Worm (Caenorhabditis elegans) whole organism, young adult: Measurements from ENCODE around the gene gly-6.

Experiments used
- B0019.2 ChIP-seq: fragments of 200-800 bp; sonication (Bioruptor generic); conservative IDR thresholded peaks from 2 replicates; pipeline ENCODE4 v1.3.6; 2022; ENCODE audit warnings: missing genetic modification reagents, missing genetic modification characterization, missing compliant biosample characterization
- B0261.1 ChIP-seq: sonication (generic microtip); optimal IDR thresholded peaks from 2 replicates; lab custom pipeline; 2016; ENCODE audit warnings: mild to moderate bottlenecking, missing genetic modification characterization, moderate library complexity, missing compliant biosample characterization
- C06A6.2 ChIP-seq: fragments of 200-800 bp; sonication (Bioruptor generic); conservative IDR thresholded peaks from 2 replicates; pipeline ENCODE4 v1.3.6; 2022; ENCODE audit warnings: missing genetic modification characterization, missing compliant biosample characterization
- C17E4.6 ChIP-seq: fragments of 200-800 bp; sonication (Bioruptor generic); IDR thresholded peaks from 2 replicates; pipeline ENCODE4 v1.3.6; 2022; ENCODE audit warnings: missing genetic modification reagents, missing genetic modification characterization, missing compliant biosample characterization
- F10E7.11 ChIP-seq: sonication (generic microtip); optimal IDR thresholded peaks from 2 replicates; lab custom pipeline; 2017; ENCODE audit warnings: mild to moderate bottlenecking, missing genetic modification characterization, moderate library complexity, missing compliant biosample characterization
- F22D6.2 ChIP-seq: sonication (generic microtip); optimal IDR thresholded peaks from 2 replicates; lab custom pipeline; 2016; ENCODE audit warnings: mild to moderate bottlenecking, missing genetic modification characterization, missing compliant biosample characterization
- F37B4.10 ChIP-seq: fragments of 200-800 bp; sonication (Bioruptor generic); IDR thresholded peaks from 2 replicates; pipeline ENCODE4 v1.3.6; 2022; ENCODE audit warnings: missing genetic modification characterization, missing compliant biosample characterization
- F49E8.2 ChIP-seq: sonication (generic microtip); optimal IDR thresholded peaks from 3 replicates; lab custom pipeline; 2017; ENCODE audit warnings: missing genetic modification characterization, mild to moderate bottlenecking, missing compliant biosample characterization, antibody characterized with exemption, moderate library complexity; ENCODE audit not compliant: insufficient read depth
- F57A8.1 ChIP-seq: fragments of 200-800 bp; sonication (Bioruptor generic); optimal IDR thresholded peaks from 2 replicates; lab custom pipeline; 2018; ENCODE audit warnings: mild to moderate bottlenecking, missing genetic modification characterization, moderate library complexity, missing compliant biosample characterization
- F57C9.4 ChIP-seq: sonication (generic microtip); optimal IDR thresholded peaks from 2 replicates; lab custom pipeline; 2017; ENCODE audit warnings: mild to moderate bottlenecking, missing genetic modification characterization, missing compliant biosample characterization
- K11D2.4 ChIP-seq: fragments of 200-800 bp; sonication (Bioruptor generic); IDR thresholded peaks from 2 replicates; pipeline ENCODE4 v1.3.6; 2022; ENCODE audit warnings: missing genetic modification reagents, missing genetic modification characterization, missing compliant biosample characterization
- K12H6.12 ChIP-seq: fragments of 200-800 bp; sonication (Bioruptor generic); optimal IDR thresholded peaks from 2 replicates; lab custom pipeline; 2018; ENCODE audit warnings: mild to moderate bottlenecking, missing genetic modification characterization, missing compliant biosample characterization
- atf-7 ChIP-seq: sonication (generic microtip); optimal IDR thresholded peaks from 2 replicates; lab custom pipeline; 2017; ENCODE audit warnings: mild to moderate bottlenecking, missing genetic modification characterization, missing compliant biosample characterization
- attf-3 ChIP-seq: fragments of 200-800 bp; sonication (Bioruptor generic); conservative IDR thresholded peaks from 2 replicates; pipeline ENCODE4 v1.3.6; 2022; ENCODE audit warnings: missing genetic modification reagents, missing genetic modification characterization, missing compliant biosample characterization
- attf-6 ChIP-seq: fragments of 200-800 bp; sonication (Bioruptor generic); IDR thresholded peaks from 2 replicates; pipeline ENCODE4 v1.3.6; 2022; ENCODE audit warnings: missing genetic modification reagents, missing genetic modification characterization, missing compliant biosample characterization
- cebp-1 ChIP-seq, 2 experiments: fragments of 200-800 bp in 1 of 2; sonication (Bioruptor generic) in 1 of 2; sonication (generic microtip) in 1 of 2; IDR thresholded peaks in 1 of 2; optimal IDR thresholded peaks in 1 of 2; 2 replicates each; pipeline versions ENCODE4 v1.3.6 to Lab custom; 2017 to 2022; ENCODE audit warnings: missing compliant biosample characterization in 2 of 2, missing genetic modification characterization in 2 of 2, mild to moderate bottlenecking in 1 of 2, missing genetic modification reagents in 1 of 2, moderate library complexity in 1 of 2
- cebp-2 ChIP-seq: fragments of 200-800 bp; sonication (Bioruptor generic); IDR thresholded peaks from 2 replicates; pipeline ENCODE4 v1.3.6; 2022; ENCODE audit warnings: missing genetic modification characterization, missing compliant biosample characterization
- ceh-27 ChIP-seq: fragments of 200-800 bp; sonication (Bioruptor generic); optimal IDR thresholded peaks from 2 replicates; lab custom pipeline; 2018; ENCODE audit warnings: mild to moderate bottlenecking, missing genetic modification characterization, moderate library complexity, missing compliant biosample characterization
- dox-1 ChIP-seq: fragments of 200-800 bp; sonication (Bioruptor generic); IDR thresholded peaks from 2 replicates; pipeline ENCODE4 v1.3.6; 2022; ENCODE audit warnings: missing genetic modification reagents, missing genetic modification characterization, missing compliant biosample characterization
- ekl-4 ChIP-seq: fragments of 200-800 bp; sonication (Bioruptor generic); IDR thresholded peaks from 2 replicates; pipeline ENCODE4 v1.3.6; 2022; ENCODE audit warnings: missing genetic modification reagents, missing genetic modification characterization, missing compliant biosample characterization
- gei-17 ChIP-seq: fragments of 200-800 bp; sonication (Bioruptor generic); optimal IDR thresholded peaks from 2 replicates; lab custom pipeline; 2018; ENCODE audit warnings: mild to moderate bottlenecking, missing genetic modification characterization, missing compliant biosample characterization
- lag-1 ChIP-seq: fragments of 200-800 bp; sonication (Bioruptor generic); IDR thresholded peaks from 2 replicates; pipeline ENCODE4 v1.3.6; 2022; ENCODE audit warnings: missing genetic modification reagents, missing genetic modification characterization, missing compliant biosample characterization
- let-526 ChIP-seq: fragments of 200-800 bp; sonication (Bioruptor generic); IDR thresholded peaks from 2 replicates; pipeline ENCODE4 v1.3.6; 2022; ENCODE audit warnings: missing genetic modification reagents, missing genetic modification characterization, missing compliant biosample characterization
- let-607 ChIP-seq, 2 experiments: fragments of 200-800 bp in 1 of 2; sonication (Bioruptor generic) in 1 of 2; sonication (generic microtip) in 1 of 2; optimal IDR thresholded peaks; 2 replicates each; lab custom pipeline; 2016 to 2018; ENCODE audit warnings: mild to moderate bottlenecking in 2 of 2, missing compliant biosample characterization in 2 of 2, missing genetic modification characterization in 2 of 2, moderate library complexity in 2 of 2, missing genotype in 1 of 2
- lin-54 ChIP-seq: fragments of 200-800 bp; sonication (Bioruptor generic); optimal IDR thresholded peaks from 2 replicates; lab custom pipeline; 2018; ENCODE audit warnings: mild to moderate bottlenecking, missing genetic modification characterization, missing compliant biosample characterization
- lir-1 ChIP-seq: fragments of 200-800 bp; sonication (Bioruptor generic); conservative IDR thresholded peaks from 2 replicates; pipeline ENCODE4 v1.3.6; 2022; ENCODE audit warnings: missing genetic modification reagents, missing genetic modification characterization, missing compliant biosample characterization
- lsl-1 ChIP-seq: fragments of 200-800 bp; sonication (Bioruptor generic); optimal IDR thresholded peaks from 2 replicates; lab custom pipeline; 2018; ENCODE audit warnings: mild to moderate bottlenecking, missing genetic modification characterization, moderate library complexity, missing compliant biosample characterization
- madf-3 ChIP-seq: fragments of 200-800 bp; sonication (Bioruptor generic); IDR thresholded peaks from 2 replicates; pipeline ENCODE4 v1.3.6; 2022; ENCODE audit warnings: missing genetic modification reagents, missing genetic modification characterization, missing compliant biosample characterization
- mcd-1 ChIP-seq: fragments of 200-800 bp; sonication (Bioruptor generic); IDR thresholded peaks from 2 replicates; pipeline ENCODE4 v1.3.6; 2022; ENCODE audit warnings: missing genetic modification reagents, missing genetic modification characterization, missing compliant biosample characterization
- nhr-120 ChIP-seq: fragments of 200-800 bp; sonication (Bioruptor generic); IDR thresholded peaks from 2 replicates; pipeline ENCODE4 v1.3.6; 2022; ENCODE audit warnings: missing genetic modification characterization, missing compliant biosample characterization
- nhr-27 ChIP-seq: fragments of 200-800 bp; sonication (Bioruptor generic); optimal IDR thresholded peaks from 2 replicates; lab custom pipeline; 2018; ENCODE audit warnings: mild to moderate bottlenecking, missing genetic modification characterization, moderate library complexity, missing compliant biosample characterization
- nhr-90 ChIP-seq: sonication (generic microtip); optimal IDR thresholded peaks from 2 replicates; lab custom pipeline; 2016; ENCODE audit warnings: missing genotype, mild to moderate bottlenecking, missing genetic modification characterization, missing compliant biosample characterization
- pbrm-1 ChIP-seq: fragments of 200-800 bp; sonication (Bioruptor generic); IDR thresholded peaks from 2 replicates; pipeline ENCODE4 v1.3.6; 2022; ENCODE audit warnings: missing genetic modification reagents, missing genetic modification characterization, missing compliant biosample characterization
- rcor-1 ChIP-seq: fragments of 200-800 bp; sonication (Bioruptor generic); IDR thresholded peaks from 2 replicates; pipeline ENCODE4 v1.3.6; 2022; ENCODE audit warnings: missing genetic modification reagents, missing genetic modification characterization, missing compliant biosample characterization
- rec-8 ChIP-seq, 2 experiments: sonication (generic microtip); optimal IDR thresholded peaks; 2 replicates each; lab custom pipeline; 2016; ENCODE audit warnings: mild to moderate bottlenecking in 2 of 2, missing genetic modification characterization in 2 of 2, missing genetic modification reagents in 2 of 2, missing genotype in 2 of 2, missing biosample characterization in 1 of 2, missing compliant biosample characterization in 1 of 2, moderate library complexity in 1 of 2
- rpc-1 ChIP-seq, 2 experiments: fragments of 150-350 bp in 1 of 2; sonication (generic microtip) in 1 of 2; optimal IDR thresholded peaks; 2 replicates each; lab custom pipeline; 2014 to 2018; ENCODE audit warnings: missing biosample characterization in 1 of 2, missing genetic modification characterization in 1 of 2, missing genetic modification reagents in 1 of 2, missing genotype in 1 of 2
- sdz-38 ChIP-seq: sonication (generic microtip); optimal IDR thresholded peaks from 2 replicates; lab custom pipeline; 2016; ENCODE audit warnings: missing genotype, missing genetic modification characterization, missing compliant biosample characterization
- tbp1 ChIP-seq: fragments of 200-800 bp; sonication (Bioruptor generic); optimal IDR thresholded peaks from 2 replicates; lab custom pipeline; 2018; ENCODE audit warnings: mild to moderate bottlenecking, missing genetic modification characterization, missing compliant biosample characterization
- tbx-9 ChIP-seq: sonication (generic microtip); optimal IDR thresholded peaks from 2 replicates; lab custom pipeline; 2016; ENCODE audit warnings: borderline replicate concordance, missing genetic modification characterization, inconsistent platforms, missing compliant biosample characterization
- tlf-1 ChIP-seq: fragments of 200-800 bp; sonication (Bioruptor generic); optimal IDR thresholded peaks from 2 replicates; lab custom pipeline; 2018; ENCODE audit warnings: mild to moderate bottlenecking, missing genetic modification characterization, missing compliant biosample characterization
- unc-62 ChIP-seq: fragments of 150-350 bp; optimal IDR thresholded peaks from 2 replicates; lab custom pipeline; 2014; ENCODE audit warnings: missing biosample characterization, missing genetic modification reagents, missing genetic modification characterization
- ztf-22 ChIP-seq: fragments of 200-800 bp; sonication (Bioruptor generic); optimal IDR thresholded peaks from 2 replicates; lab custom pipeline; 2018; ENCODE audit warnings: mild to moderate bottlenecking, missing genetic modification characterization, moderate library complexity, missing compliant biosample characterization
- ztf-26 ChIP-seq: sonication (generic microtip); optimal IDR thresholded peaks from 2 replicates; lab custom pipeline; 2017; ENCODE audit warnings: missing genetic modification characterization, missing compliant biosample characterization

The gly-6 gene

DNA sequence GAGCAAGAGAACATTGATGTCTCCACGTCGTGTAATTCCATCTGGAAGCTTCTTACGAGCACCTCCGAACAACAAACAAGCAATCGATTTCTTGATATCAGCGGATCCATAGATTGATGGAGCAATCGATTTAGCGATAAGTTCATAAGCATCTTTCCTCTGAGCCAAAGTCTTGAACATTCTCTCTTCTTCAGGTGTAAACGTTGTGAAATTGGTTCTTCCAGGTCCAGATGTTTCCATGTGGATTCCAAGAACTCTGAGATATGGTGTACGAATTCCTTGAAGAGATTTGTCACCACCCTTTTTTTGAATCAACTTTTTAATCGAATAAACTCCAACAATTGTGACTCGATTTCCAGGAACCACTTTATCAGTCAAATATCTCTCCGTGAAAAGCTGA lies 41.1 kb downstream of the gly-6 start:
- TF ChIP-seq F37B4.10 (GFP tag; lab: Robert Waterston, UW) (no peak), C06A6.2 (GFP tag; lab: Robert Waterston, UW) (no peak), attf-6 (GFP tag; lab: Robert Waterston, UW) (no peak), attf-3 (GFP tag; lab: Robert Waterston, UW) (no peak), F10E7.11 (no peak), B0019.2 (GFP tag; lab: Robert Waterston, UW) (no peak), ekl-4 (no peak), tbx-9 (tag; lab: Kevin White, UChicago) (no peak), mcd-1 (GFP tag; lab: Robert Waterston, UW) (no peak), rpc-1 (optimal IDR thresholded peaks at IDR 0.05; lab: Kevin White, UChicago) (no peak), rpc-1 (tag; optimal IDR thresholded peaks at IDR 0.05; lab: Kevin White, UChicago) (no peak), ztf-26 (tag; lab: Kevin White, UChicago) (no peak), cebp-2 (GFP tag; lab: Robert Waterston, UW) (no peak), C17E4.6 (GFP tag; lab: Robert Waterston, UW) (no peak), let-607 (tag; optimal IDR thresholded peaks at IDR 0.05; lab: Kevin White, UChicago) (no peak)

ce11 chrIII:4287379-4287778 lies 43.6 kb downstream of the gly-6 start, which contains the start of gene R10E4.3:
R10E4.3 (minus strand) TSS chrIII:4287479.
- TF ChIP-seq nhr-27 (tag; lab: Kevin White, UChicago), result no peak
- no peak for TF ChIP-seq madf-3
- TF ChIP-seq C06A6.2 (GFP tag; lab: Robert Waterston, UW), result no peak
- TF ChIP-seq rec-8 (tag; optimal IDR thresholded peaks at IDR 0.05; lab: Kevin White, UChicago), result no peak
- no peak for TF ChIP-seq lsl-1 (GFP tag; lab: Kevin White, UChicago)
- no peak for TF ChIP-seq F57C9.4
- TF ChIP-seq F57A8.1 (GFP tag; lab: Kevin White, UChicago), result no peak
- no peak for TF ChIP-seq lag-1 (GFP tag; lab: Robert Waterston, UW)

ce11 chrIII:4284732-4285165 lies 46.3 kb downstream of the gly-6 start:
- TF ChIP-seq atf-7 (tag; lab: Kevin White, UChicago), result peak; percentile 77
- TF ChIP-seq nhr-90 (tag; lab: Kevin White, UChicago), result peak; percentile 54
- TF ChIP-seq ztf-26 (tag; lab: Kevin White, UChicago), result peak; percentile 75
- peak; percentile 36 for TF ChIP-seq gei-17 (GFP tag; lab: Kevin White, UChicago)
- TF ChIP-seq B0261.1 (tag; lab: Kevin White, UChicago), result no peak
- no peak for TF ChIP-seq ekl-4
- peak; percentile 75 for TF ChIP-seq K11D2.4
- peak; percentile 78 for TF ChIP-seq dox-1 (GFP tag; lab: Robert Waterston, UW)
- no peak for TF ChIP-seq lsl-1 (GFP tag; lab: Kevin White, UChicago)
- TF ChIP-seq let-526 (GFP tag; lab: Robert Waterston, UW), result 0 out of 2 replicates have a peak, but pooled peaks have one; percentile 60
- TF ChIP-seq K12H6.12 (tag; lab: Kevin White, UChicago), result no peak
- no peak for TF ChIP-seq B0019.2 (GFP tag; lab: Robert Waterston, UW)
- TF ChIP-seq nhr-120, result no peak
- TF ChIP-seq rcor-1 (GFP tag; lab: Robert Waterston, UW), result 0 out of 2 replicates have a peak, but pooled peaks have one; percentile 10
- no peak for TF ChIP-seq sdz-38 (tag; lab: Kevin White, UChicago)
- peak; percentile 43 for TF ChIP-seq tbp1 (GFP tag; lab: Kevin White, UChicago)
- 0 out of 2 replicates have a peak, but pooled peaks have one; percentile 29 for TF ChIP-seq lir-1 (GFP tag; lab: Robert Waterston, UW)
- peak; percentile 14 for TF ChIP-seq F22D6.2
- TF ChIP-seq let-607 (tag; optimal IDR thresholded peaks at IDR 0.05; lab: Kevin White, UChicago), result peak; percentile 55 to 58
- TF ChIP-seq cebp-1 (GFP tag; IDR thresholded peaks at IDR 0.05; lab: Robert Waterston, UW), result no peak
- peak; percentile 77 for TF ChIP-seq cebp-1 (tag; optimal IDR thresholded peaks at IDR 0.05; lab: Kevin White, UChicago)
- peak; percentile 32 for TF ChIP-seq lin-54 (GFP tag; lab: Kevin White, UChicago)
- peak; percentile 35 for TF ChIP-seq unc-62 (GFP tag; lab: Kevin White, UChicago)
- no peak for TF ChIP-seq F49E8.2 (tag; lab: Kevin White, UChicago)
- peak; percentile 24 for TF ChIP-seq ztf-22 (GFP tag; lab: Kevin White, UChicago)
- 0 out of 2 replicates have a peak, but pooled peaks have one; percentile 52 for TF ChIP-seq pbrm-1
- TF ChIP-seq tlf-1 (GFP tag; lab: Kevin White, UChicago), result no peak
- TF ChIP-seq ceh-27 (GFP tag; lab: Kevin White, UChicago), result peak; percentile 51
